Worm (Caenorhabditis elegans) whole organism, L1 larva: Measurements from ENCODE around the gene F01D4.8.

ENCODE experiments used
- Y116A8C.19 ChIP-seq: sonication (generic microtip); optimal IDR thresholded peaks from 2 replicates; lab custom pipeline; 2016; ENCODE audit warnings: missing compliant biosample characterization, missing genetic modification characterization, borderline replicate concordance
- aly-2 ChIP-seq: fragments of 150-350 bp; optimal IDR thresholded peaks from 2 replicates; lab custom pipeline; 2014; ENCODE audit warnings: missing biosample characterization, missing genetic modification characterization
- blmp-1 ChIP-seq: fragments of 150-350 bp; optimal IDR thresholded peaks from 2 replicates; lab custom pipeline; 2014; ENCODE audit warnings: missing biosample characterization, missing genetic modification characterization
- ceh-8 ChIP-seq: fragments of 200-800 bp; sonication (Bioruptor generic); optimal IDR thresholded peaks from 2 replicates; lab custom pipeline; 2018; ENCODE audit warnings: mild to moderate bottlenecking, missing genetic modification characterization, moderate library complexity, missing compliant biosample characterization
- ceh-88 ChIP-seq: fragments of 200-800 bp; sonication (Bioruptor generic); IDR thresholded peaks from 2 replicates; pipeline ENCODE4 v1.3.6; 2022; ENCODE audit warnings: missing genetic modification characterization, missing compliant biosample characterization
- dpl-1 ChIP-seq, 3 experiments: fragments of 150-350 bp in 2 of 3; sonication (generic microtip) in 1 of 3; optimal IDR thresholded peaks; 2 replicates each; lab custom pipeline; 2014 to 2017; ENCODE audit warnings: missing biosample characterization in 3 of 3, missing genetic modification characterization in 3 of 3, missing genetic modification reagents in 3 of 3
- dsc-1 ChIP-seq: sonication (generic microtip); optimal IDR thresholded peaks from 2 replicates; lab custom pipeline; 2016; ENCODE audit warnings: mild to moderate bottlenecking, missing genetic modification characterization, missing compliant biosample characterization
- efl-1 ChIP-seq, 4 experiments: fragments of 150-350 bp; optimal IDR thresholded peaks in 3 of 4; peaks in 1 of 4; 1 replicate in 1 of 4; 2 replicates in 3 of 4; lab custom pipeline; 2014; ENCODE audit warnings: missing biosample characterization in 2 of 4, missing genetic modification characterization in 2 of 4, missing genetic modification reagents in 2 of 4
- egl-13 ChIP-seq: sonication (generic microtip); optimal IDR thresholded peaks from 2 replicates; lab custom pipeline; 2016; ENCODE audit warnings: missing genotype, missing genetic modification reagents, missing genetic modification characterization, missing compliant biosample characterization
- elt-2 ChIP-seq: sonication (generic microtip); optimal IDR thresholded peaks from 2 replicates; lab custom pipeline; 2016; ENCODE audit warnings: missing genetic modification characterization, mild to moderate bottlenecking, inconsistent platforms, missing compliant biosample characterization, missing genetic modification reagents
- elt-3 ChIP-seq, 6 experiments: fragments of 150-350 bp in 1 of 6; sonication (generic microtip); optimal IDR thresholded peaks; 2 replicates each; lab custom pipeline; 2017 to 2018; ENCODE audit warnings: missing biosample characterization in 6 of 6, missing genetic modification characterization in 6 of 6, inconsistent platforms in 1 of 6
- ets-5 ChIP-seq: fragments of 200-800 bp; sonication (Bioruptor generic); IDR thresholded peaks from 2 replicates; pipeline ENCODE4 v1.3.6; 2022; ENCODE audit warnings: missing genetic modification characterization, missing compliant biosample characterization
- fkh-4 ChIP-seq: sonication (generic microtip); optimal IDR thresholded peaks from 2 replicates; lab custom pipeline; 2016; ENCODE audit warnings: missing compliant biosample characterization, missing genetic modification characterization, borderline replicate concordance
- fos-1 ChIP-seq: fragments of 150-350 bp; optimal IDR thresholded peaks from 2 replicates; lab custom pipeline; 2014; ENCODE audit warnings: missing biosample characterization, missing genetic modification characterization
- hlh-17 ChIP-seq: fragments of 200-800 bp; sonication (Bioruptor generic); optimal IDR thresholded peaks from 2 replicates; lab custom pipeline; 2018; ENCODE audit warnings: missing genetic modification characterization, mild to moderate bottlenecking, missing compliant biosample characterization, moderate library complexity, borderline replicate concordance
- hlh-4 ChIP-seq: sonication (generic microtip); optimal IDR thresholded peaks from 2 replicates; lab custom pipeline; 2016; ENCODE audit warnings: mild to moderate bottlenecking, missing genetic modification characterization, missing compliant biosample characterization
- lin-14 ChIP-seq: fragments of 200-800 bp; sonication (Bioruptor generic); optimal IDR thresholded peaks from 2 replicates; lab custom pipeline; 2018; ENCODE audit warnings: mild to moderate bottlenecking, missing genetic modification characterization, moderate library complexity, missing compliant biosample characterization
- lin-15B ChIP-seq: fragments of 150-350 bp; sonication (generic microtip); optimal IDR thresholded peaks from 3 replicates; lab custom pipeline; 2014; ENCODE audit warnings: missing biosample characterization, missing genetic modification characterization
- lir-3 ChIP-seq: sonication (generic microtip); optimal IDR thresholded peaks from 2 replicates; lab custom pipeline; 2016; ENCODE audit warnings: mild to moderate bottlenecking, missing genetic modification characterization, moderate library complexity, missing compliant biosample characterization; ENCODE audit not compliant: poor library complexity
- mab-9 ChIP-seq: fragments of 200-800 bp; sonication (Bioruptor generic); IDR thresholded peaks from 2 replicates; pipeline ENCODE4 v1.3.6; 2022; ENCODE audit warnings: missing genetic modification reagents, missing genetic modification characterization, missing compliant biosample characterization
- nhr-19 ChIP-seq: fragments of 200-800 bp; sonication (Bioruptor generic); conservative IDR thresholded peaks from 2 replicates; pipeline ENCODE4 v1.3.6; 2022; ENCODE audit warnings: missing genetic modification characterization, missing compliant biosample characterization
- nhr-71 ChIP-seq: sonication (generic microtip); optimal IDR thresholded peaks from 2 replicates; lab custom pipeline; 2016; ENCODE audit warnings: mild to moderate bottlenecking, missing genetic modification characterization, moderate library complexity, missing compliant biosample characterization
- nhr-76 ChIP-seq: sonication (generic microtip); optimal IDR thresholded peaks from 2 replicates; lab custom pipeline; 2017; ENCODE audit warnings: missing biosample characterization, missing genetic modification characterization
- nhr-77 ChIP-seq: fragments of 150-350 bp; optimal IDR thresholded peaks from 2 replicates; lab custom pipeline; 2014; ENCODE audit warnings: missing biosample characterization, missing genetic modification characterization
- nhr-85 ChIP-seq: sonication (generic microtip); peaks from one replicate; lab custom pipeline; 2016; ENCODE audit warnings: missing genetic modification characterization, inconsistent platforms, missing compliant biosample characterization
- pqm-1 ChIP-seq: sonication (generic microtip); optimal IDR thresholded peaks from 3 replicates; lab custom pipeline; 2017; ENCODE audit warnings: missing biosample characterization, missing genetic modification characterization
- rnt-1 ChIP-seq: sonication (generic microtip); optimal IDR thresholded peaks from 2 replicates; lab custom pipeline; 2016; ENCODE audit warnings: mild to moderate bottlenecking, missing genetic modification characterization, moderate library complexity, missing compliant biosample characterization
- snpc-4 ChIP-seq: fragments of 150-350 bp; optimal IDR thresholded peaks from 2 replicates; lab custom pipeline; 2014; ENCODE audit warnings: missing biosample characterization, missing genetic modification characterization
- sox-4 ChIP-seq: sonication (generic microtip); optimal IDR thresholded peaks from 2 replicates; lab custom pipeline; 2016; ENCODE audit warnings: missing genetic modification characterization, missing compliant biosample characterization
- sup-37 ChIP-seq: fragments of 200-800 bp; sonication (Bioruptor generic); optimal IDR thresholded peaks from 2 replicates; lab custom pipeline; 2018; ENCODE audit warnings: mild to moderate bottlenecking, missing genetic modification characterization, missing compliant biosample characterization
- tbx-2 ChIP-seq: sonication (generic microtip); optimal IDR thresholded peaks from 2 replicates; lab custom pipeline; 2016; ENCODE audit warnings: missing genetic modification characterization, missing compliant biosample characterization
- unc-130 ChIP-seq: fragments of 150-350 bp; optimal IDR thresholded peaks from 2 replicates; lab custom pipeline; 2017; ENCODE audit warnings: missing biosample characterization, missing genetic modification characterization, inconsistent platforms
- unc-62 ChIP-seq: fragments of 150-350 bp; optimal IDR thresholded peaks from 2 replicates; lab custom pipeline; 2014; ENCODE audit warnings: missing biosample characterization, missing genetic modification reagents, missing genetic modification characterization
- unc-86 ChIP-seq: sonication (generic microtip); optimal IDR thresholded peaks from 2 replicates; lab custom pipeline; 2016; ENCODE audit warnings: missing genetic modification characterization, missing compliant biosample characterization
- unc-98 ChIP-seq: fragments of 200-800 bp; sonication (Bioruptor generic); IDR thresholded peaks from 2 replicates; pipeline ENCODE4 v1.3.6; 2022; ENCODE audit warnings: missing genetic modification characterization, missing compliant biosample characterization
- ztf-4 ChIP-seq: fragments of 150-350 bp; optimal IDR thresholded peaks from 2 replicates; lab custom pipeline; 2014; ENCODE audit warnings: missing biosample characterization, missing genetic modification characterization

F01D4.8 gene

ce11 chrIV:10442904-10443303 lies 10.0 kb downstream of the F01D4.8 start:
- no peak for TF ChIP-seq efl-1 (optimal IDR thresholded peaks at IDR 0.05; lab: Kevin White, UChicago)
- TF ChIP-seq efl-1 (GFP tag; optimal IDR thresholded peaks at IDR 0.05 in 1 of 2; lab: Kevin White, UChicago), result peak in 1 of 2 experiments; percentile 71
- TF ChIP-seq rnt-1, result no peak

ce11 chrIV:10438901-10439300 lies 14.0 kb downstream of the F01D4.8 start, which contains the start of gene F13B12.3:
F13B12.3 (plus strand) TSS chrIV:10439123.
- no peak for TF ChIP-seq unc-130 (tag; lab: Kevin White, UChicago)
- TF ChIP-seq lin-14 (GFP tag; lab: Kevin White, UChicago), result peak; percentile 1
- no peak for TF ChIP-seq sox-4 (tag; lab: Kevin White, UChicago)
- TF ChIP-seq nhr-19, result no peak
- TF ChIP-seq elt-2 (tag; lab: Kevin White, UChicago), result peak; percentile 62
- no peak for TF ChIP-seq snpc-4 (tag; lab: Kevin White, UChicago)
- TF ChIP-seq ceh-88, result no peak
- TF ChIP-seq pqm-1 (tag; lab: Kevin White, UChicago), result peak; percentile 53

- peak; percentile 92 for TF ChIP-seq ceh-8 (GFP tag; lab: Kevin White, UChicago)
- no peak for TF ChIP-seq egl-13 (tag; lab: Kevin White, UChicago)
- TF ChIP-seq nhr-71 (tag; lab: Kevin White, UChicago), result peak; percentile 44
- TF ChIP-seq fos-1 (tag; lab: Kevin White, UChicago), result no peak
These were observed 15.8 kb downstream of the F01D4.8 start for ce11 chrIV:10437114-10437513.

- TF ChIP-seq aly-2, result no peak
- TF ChIP-seq nhr-77 (tag; lab: Kevin White, UChicago), result no peak
- no peak for TF ChIP-seq dpl-1 (GFP tag; optimal IDR thresholded peaks at IDR 0.05; lab: Kevin White, UChicago)
- no peak for TF ChIP-seq hlh-4
- no peak for TF ChIP-seq unc-62 (GFP tag; lab: Kevin White, UChicago)
- no peak for TF ChIP-seq lin-15B (tag; lab: Kevin White, UChicago)
- TF ChIP-seq fkh-4 (tag; lab: Kevin White, UChicago), result no peak
- no peak for TF ChIP-seq lir-3 (tag; lab: Kevin White, UChicago)
- no peak for TF ChIP-seq elt-3 (tag; optimal IDR thresholded peaks at IDR 0.05; lab: Kevin White, UChicago)
- no peak for TF ChIP-seq efl-1 (optimal IDR thresholded peaks at IDR 0.05; lab: Kevin White, UChicago)
- TF ChIP-seq efl-1 (GFP tag; optimal IDR thresholded peaks at IDR 0.05 in 1 of 2; lab: Kevin White, UChicago), result no peak
- TF ChIP-seq hlh-17 (GFP tag; lab: Kevin White, UChicago), result no peak
- TF ChIP-seq mab-9, result no peak
- no peak for TF ChIP-seq ets-5 (GFP tag; lab: Robert Waterston, UW)
- no peak for TF ChIP-seq nhr-85 (tag; lab: Kevin White, UChicago)
- no peak for TF ChIP-seq unc-86
These were observed 16.5 kb downstream of the F01D4.8 start, which contains the start of gene ins-1 for ce11 chrIV:10436401-10436800. ins-1 (plus strand) TSS chrIV:10436701.

ce11 chrIV:10430507-10430906 lies 22.4 kb downstream of the F01D4.8 start:
- TF ChIP-seq dsc-1, result peak; percentile 64
- peak; percentile 65 for TF ChIP-seq sox-4 (tag; lab: Kevin White, UChicago)
- TF ChIP-seq nhr-76 (tag; lab: Kevin White, UChicago), result no peak

ce11 chrIV:10429129-10429528 lies 23.8 kb downstream of the F01D4.8 start, which contains the start of gene F13B12.2:
F13B12.2 (minus strand) TSS chrIV:10429130.
- TF ChIP-seq elt-2 (tag; lab: Kevin White, UChicago) (peak; percentile 6), sup-37 (no peak), ceh-8 (GFP tag; lab: Kevin White, UChicago) (peak; percentile 91), lin-14 (GFP tag; lab: Kevin White, UChicago) (peak; percentile 12), fos-1 (tag; lab: Kevin White, UChicago) (no peak), blmp-1 (tag; lab: Kevin White, UChicago) (no peak), Y116A8C.19 (no peak), unc-98 (GFP tag; lab: Robert Waterston, UW) (no peak), tbx-2 (no peak), ztf-4 (tag; lab: Kevin White, UChicago) (no peak), sox-4 (tag; lab: Kevin White, UChicago) (no peak)
